Fruit fly (Drosophila melanogaster) Kc167 (cell line): Measurements from ENCODE around the gene CG9393.

ENCODE experiments used
- Sin3A ChIP-seq: fragments of >200 bp; optimal IDR thresholded peaks from 2 replicates; lab custom pipeline; 2018; ENCODE audit warnings: missing external identifiers
- psq ChIP-seq: fragments of >200 bp; optimal IDR thresholded peaks from 2 replicates; lab custom pipeline; 2017; ENCODE audit warnings: missing external identifiers

dm6 chr3R:9555334-9555974, 8.0 kb downstream of the CG9393 start, which contains the start of the genes CG9386 and BckdhA:
- TF ChIP-seq Sin3A (lab: Kevin White, UChicago): no peak
- TF ChIP-seq psq (lab: Kevin White, UChicago): no peak
